Worm (Caenorhabditis elegans): Measurements from ENCODE around the gene rrf-3.

The rrf-3 gene

DNA sequence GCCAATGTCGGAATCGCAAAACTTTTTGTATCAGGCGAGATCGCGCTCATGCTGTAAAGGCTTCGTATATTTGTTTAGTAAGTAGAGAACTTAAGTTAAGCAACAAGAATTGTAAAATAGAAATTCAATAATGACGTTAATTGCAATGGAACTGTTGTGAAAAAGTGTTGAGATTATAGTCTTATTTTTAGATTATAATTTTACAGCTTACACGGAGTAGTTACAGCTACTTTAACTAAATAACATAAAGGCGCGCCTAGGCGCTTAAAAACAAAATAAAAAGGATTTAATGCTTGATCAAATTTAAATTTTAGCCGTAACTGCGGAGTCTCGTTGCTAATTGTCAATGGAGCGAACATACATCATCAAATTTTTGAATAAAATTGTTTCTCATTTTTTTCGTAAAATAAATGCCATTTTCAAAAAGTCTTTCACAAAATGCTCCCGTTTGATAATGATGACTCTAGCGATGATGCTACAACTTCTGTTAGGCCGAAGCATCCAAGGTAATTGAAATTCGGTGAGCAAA lies at the start of gene rrf-3, which contains the start of gene emb-27:
rrf-3 (plus strand) TSS at position 346 of the 529 bp plus-strand sequence.
emb-27 (minus strand) TSS at position 51 of the 529 bp plus-strand sequence.
- TF ChIP-seq lin-15B (tag; optimal IDR thresholded peaks at IDR 0.05) (peak; percentile 85), skn-1 (tag; optimal IDR thresholded peaks at IDR 0.05) (peak; percentile 26), nhr-77 (tag; optimal IDR thresholded peaks at IDR 0.05) (no peak), pha-4 (tag; optimal IDR thresholded peaks at IDR 0.05) (peak; percentile 82), nhr-25 (tag; optimal IDR thresholded peaks at IDR 0.05) (peak; percentile 50), nfya-1 (tag; optimal IDR thresholded peaks at IDR 0.05; ENCODE audit: insufficient read depth) (peak; percentile 61), egl-5 (tag; optimal IDR thresholded peaks at IDR 0.05) (peak; percentile 31), sea-2 (GFP tag; optimal IDR thresholded peaks at IDR 0.05) (no peak)

DNA sequence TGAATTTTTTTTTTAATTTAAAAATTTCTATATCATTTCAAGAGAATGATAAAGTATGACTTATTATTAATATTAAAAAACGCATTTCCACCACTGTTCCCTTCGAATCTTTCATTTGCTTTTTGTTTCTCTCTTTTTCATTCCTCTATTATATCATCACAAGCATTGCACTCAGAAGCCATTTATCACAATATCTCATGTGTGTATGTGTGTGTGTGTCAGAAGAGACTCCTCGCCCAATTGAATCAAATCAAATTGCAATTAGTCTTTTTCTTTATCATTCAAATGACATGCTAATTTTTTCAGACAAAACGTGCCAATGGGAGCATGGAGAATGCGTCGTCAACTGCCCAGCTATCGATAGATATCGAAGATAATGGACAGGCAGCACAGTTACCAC lies 46.1 kb upstream of the rrf-3 start, which contains the start of gene unc-105:
unc-105 (plus strand) TSS at position 301 of the 400 bp plus-strand sequence.
- TF ChIP-seq ceh-9 (tag; optimal IDR thresholded peaks at IDR 0.05): no peak
- TF ChIP-seq ceh-82 (tag; optimal IDR thresholded peaks at IDR 0.05): no peak
- no peak for TF ChIP-seq mml-1 (tag; optimal IDR thresholded peaks at IDR 0.05)
- no peak for TF ChIP-seq unc-62 (GFP tag; optimal IDR thresholded peaks at IDR 0.05)
- no peak for TF ChIP-seq R02D3.7 (tag; optimal IDR thresholded peaks at IDR 0.05)
- no peak for TF ChIP-seq nhr-23 (tag; optimal IDR thresholded peaks at IDR 0.05)
- no peak for TF ChIP-seq pha-4 (tag; optimal IDR thresholded peaks at IDR 0.05)
- no peak for TF ChIP-seq nhr-237 (tag; optimal IDR thresholded peaks at IDR 0.05)
- no peak for TF ChIP-seq sea-2 (GFP tag; optimal IDR thresholded peaks at IDR 0.05)
- TF ChIP-seq hmg-11 (tag; optimal IDR thresholded peaks at IDR 0.05): no peak
- TF ChIP-seq lin-39 (tag; optimal IDR thresholded peaks at IDR 0.05): no peak
- no peak for TF ChIP-seq lsy-12 (tag; optimal IDR thresholded peaks at IDR 0.05)
- TF ChIP-seq skn-1 (tag; optimal IDR thresholded peaks at IDR 0.05): no peak
- TF ChIP-seq nhr-76 (tag; optimal IDR thresholded peaks at IDR 0.05): no peak
- TF ChIP-seq nhr-12 (tag; optimal IDR thresholded peaks at IDR 0.05): no peak
- TF ChIP-seq egl-5 (tag; optimal IDR thresholded peaks at IDR 0.05): no peak
- no peak for TF ChIP-seq nhr-11 (tag; optimal IDR thresholded peaks at IDR 0.05)
- TF ChIP-seq mdl-1 (tag; optimal IDR thresholded peaks at IDR 0.05): no peak
- TF ChIP-seq unc-39 (tag; optimal IDR thresholded peaks at IDR 0.05): no peak
- TF ChIP-seq fos-1 (tag; optimal IDR thresholded peaks at IDR 0.05): no peak

DNA sequence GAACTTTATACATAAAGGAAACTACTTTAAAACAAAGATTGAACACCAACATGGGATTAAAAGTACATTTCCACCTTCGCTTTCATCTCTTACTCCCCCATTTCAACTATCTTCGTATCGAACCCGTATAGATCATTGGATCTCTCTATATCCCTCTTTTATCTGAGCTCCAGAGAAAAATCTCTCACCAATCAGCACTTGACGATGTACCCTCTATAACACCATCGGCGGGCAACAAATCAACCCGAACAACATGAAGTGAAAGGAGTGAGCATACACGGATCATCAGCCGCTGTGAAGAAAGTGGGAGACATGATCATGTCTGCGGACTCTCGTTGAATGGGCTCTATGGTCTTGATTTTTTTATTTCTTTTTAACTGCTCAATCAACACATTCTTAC lies 44.8 kb upstream of the rrf-3 start:
- no peak for TF ChIP-seq ceh-28 (tag; optimal IDR thresholded peaks at IDR 0.05)
- TF ChIP-seq nfya-1 (tag; optimal IDR thresholded peaks at IDR 0.05; ENCODE audit: insufficient read depth): peak; percentile 74
- TF ChIP-seq ceh-82 (tag; optimal IDR thresholded peaks at IDR 0.05): no peak

DNA sequence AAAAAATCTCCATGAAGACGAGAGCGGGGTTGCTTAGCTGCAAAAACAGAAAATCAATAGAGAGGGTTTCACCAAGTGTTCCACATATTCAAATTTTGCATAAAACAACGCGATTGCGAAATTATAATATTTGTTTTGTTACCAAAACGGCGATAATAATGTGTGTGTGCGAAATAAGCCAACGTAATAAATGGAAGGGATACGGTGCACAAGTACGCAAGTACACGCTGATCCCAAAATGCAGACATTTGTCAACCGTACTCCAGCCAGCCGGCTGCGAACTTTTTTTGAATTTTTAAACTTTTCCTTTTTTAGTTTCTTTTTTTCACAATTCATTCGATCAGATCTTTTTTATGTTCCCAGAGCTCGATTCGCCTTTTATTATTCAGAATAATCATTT lies 37.4 kb upstream of the rrf-3 start, which contains the start of gene ire-1:
ire-1 (minus strand) TSS at position 44 of the 400 bp plus-strand sequence.
- TF ChIP-seq ama-1 (optimal IDR thresholded peaks at IDR 0.05): peak; percentile 54
- no peak for TF ChIP-seq ceh-82 (tag; optimal IDR thresholded peaks at IDR 0.05)
- peak; percentile 21 for TF ChIP-seq lin-39 (tag; optimal IDR thresholded peaks at IDR 0.05)
- TF ChIP-seq nhr-23 (tag; optimal IDR thresholded peaks at IDR 0.05): peak; percentile 59
- TF ChIP-seq unc-39 (tag; optimal IDR thresholded peaks at IDR 0.05): no peak
- peak; percentile 8 for TF ChIP-seq egl-5 (tag; optimal IDR thresholded peaks at IDR 0.05)
- TF ChIP-seq fkh-10 (GFP tag; optimal IDR thresholded peaks at IDR 0.05): no peak
- TF ChIP-seq R02D3.7 (tag; optimal IDR thresholded peaks at IDR 0.05): no peak
- TF ChIP-seq zag-1 (tag; optimal IDR thresholded peaks at IDR 0.05): no peak
- no peak for TF ChIP-seq tbx-2 (tag; optimal IDR thresholded peaks at IDR 0.05)
- peak; percentile 60 for TF ChIP-seq snpc-4 (tag; optimal IDR thresholded peaks at IDR 0.05)
- TF ChIP-seq skn-1 (tag; optimal IDR thresholded peaks at IDR 0.05): peak; percentile 42
- TF ChIP-seq jun-1 (tag; optimal IDR thresholded peaks at IDR 0.05): no peak
- no peak for TF ChIP-seq egl-27 (tag; optimal IDR thresholded peaks at IDR 0.05)
- no peak for TF ChIP-seq aly-2 (tag; optimal IDR thresholded peaks at IDR 0.05)
- no peak for TF ChIP-seq ztf-4 (tag; optimal IDR thresholded peaks at IDR 0.05)
- TF ChIP-seq unc-62 (GFP tag; optimal IDR thresholded peaks at IDR 0.05): no peak
- TF ChIP-seq elt-3 (tag; optimal IDR thresholded peaks at IDR 0.05): no peak
- TF ChIP-seq lin-15B (tag; optimal IDR thresholded peaks at IDR 0.05): peak; percentile 71
- TF ChIP-seq nhr-77 (tag; optimal IDR thresholded peaks at IDR 0.05): no peak
- no peak for TF ChIP-seq elt-1 (tag; optimal IDR thresholded peaks at IDR 0.05)
- TF ChIP-seq elt-2 (tag; optimal IDR thresholded peaks at IDR 0.05): peak; percentile 48
- no peak for TF ChIP-seq sea-2 (GFP tag; optimal IDR thresholded peaks at IDR 0.05)
- TF ChIP-seq pqm-1 (tag; optimal IDR thresholded peaks at IDR 0.05): peak; percentile 31
- peak; percentile 1 for TF ChIP-seq lsy-12 (tag; optimal IDR thresholded peaks at IDR 0.05)
- TF ChIP-seq nfya-1 (tag; optimal IDR thresholded peaks at IDR 0.05; ENCODE audit: insufficient read depth): peak; percentile 96
- TF ChIP-seq hmg-11 (tag; optimal IDR thresholded peaks at IDR 0.05): peak; percentile 68
- TF ChIP-seq ceh-9 (tag; optimal IDR thresholded peaks at IDR 0.05): no peak
- TF ChIP-seq ceh-16 (tag; optimal IDR thresholded peaks at IDR 0.05): no peak
- TF ChIP-seq daf-12 (tag; optimal IDR thresholded peaks at IDR 0.05): no peak
- peak; percentile 93 for TF ChIP-seq pha-4 (tag; optimal IDR thresholded peaks at IDR 0.05)
- TF ChIP-seq nhr-25 (tag; optimal IDR thresholded peaks at IDR 0.05): peak; percentile 29
- no peak for TF ChIP-seq nhr-76 (tag; optimal IDR thresholded peaks at IDR 0.05)
- TF ChIP-seq nhr-28 (tag; optimal IDR thresholded peaks at IDR 0.05): no peak
- TF ChIP-seq mdl-1 (tag; optimal IDR thresholded peaks at IDR 0.05): no peak
- TF ChIP-seq eor-1 (tag; optimal IDR thresholded peaks at IDR 0.05): no peak
- no peak for TF ChIP-seq nhr-67 (tag; optimal IDR thresholded peaks at IDR 0.05)
- TF ChIP-seq mml-1 (tag; optimal IDR thresholded peaks at IDR 0.05): no peak
- peak; percentile 46 for TF ChIP-seq nhr-43 (tag; optimal IDR thresholded peaks at IDR 0.05; ENCODE audit: poor library complexity, severe bottlenecking)

All from whole organism, L3 larva.